Fruit fly (Drosophila melanogaster): Measurements from ENCODE around the gene mRpL45.

The mRpL45 gene

dm6 chr3R:22626842-22627392 lies 8.6 kb downstream of the mRpL45 start (continued):
- TF ChIP-seq Kr (GFP tag; optimal IDR thresholded peaks at IDR 0.05) (no peak), peb (GFP tag; IDR thresholded peaks at IDR 0.05) (no peak), row (GFP tag; IDR thresholded peaks at IDR 0.05) (no peak), vvl (GFP tag; IDR thresholded peaks at IDR 0.05) (peak; percentile 43; the same call in 1 of the 2 replicates), Doc2 (GFP tag; IDR thresholded peaks at IDR 0.05) (no peak), CTCF (GFP tag; optimal IDR thresholded peaks at IDR 0.05) (no peak), CG17802 (tag; optimal IDR thresholded peaks at IDR 0.05) (no peak), ATbp (GFP tag; optimal IDR thresholded peaks at IDR 0.05) (peak; percentile 94), CG17568 (GFP tag; optimal IDR thresholded peaks at IDR 0.05) (peak; percentile 70), CG3995 (GFP tag; optimal IDR thresholded peaks at IDR 0.05) (no peak), pho (GFP tag; optimal IDR thresholded peaks at IDR 0.05) (no peak), CG31224 (GFP tag; IDR thresholded peaks at IDR 0.05) (no peak), D19A (tag; optimal IDR thresholded peaks at IDR 0.05) (peak; percentile 2), CHES-1-like (GFP tag; optimal IDR thresholded peaks at IDR 0.05) (peak; percentile 79), dm (GFP tag; optimal IDR thresholded peaks at IDR 0.05) (no peak), CG4328 (GFP tag; optimal IDR thresholded peaks at IDR 0.05) (peak; percentile 40), CG2120 (GFP tag; optimal IDR thresholded peaks at IDR 0.05) (peak; percentile 59), CG9215 (GFP tag; IDR thresholded peaks at IDR 0.05) (no peak), CG9817 (tag; optimal IDR thresholded peaks at IDR 0.05) (peak; percentile 12), CG1602 (GFP tag; optimal IDR thresholded peaks at IDR 0.05) (no peak), sob (GFP tag; IDR thresholded peaks at IDR 0.05) (peak; percentile 42; the same call in 1 of the 2 replicates), croc (GFP tag; conservative IDR thresholded peaks at IDR 0.05) (no peak), CG10959 (GFP tag; IDR thresholded peaks at IDR 0.05) (no peak), usp (GFP tag; optimal IDR thresholded peaks at IDR 0.05) (no peak), pita (GFP tag; optimal IDR thresholded peaks at IDR 0.05) (no peak), mirr (GFP tag; optimal IDR thresholded peaks at IDR 0.05) (peak; percentile 81), ara (GFP tag; IDR thresholded peaks at IDR 0.05) (no peak), CG2129 (GFP tag; IDR thresholded peaks at IDR 0.05; ENCODE audit: partially characterized antibody) (no peak), gsb (GFP tag; IDR thresholded peaks at IDR 0.05) (no peak), Oaz (GFP tag; IDR thresholded peaks at IDR 0.05) (no peak), CG12104 (GFP tag; optimal IDR thresholded peaks at IDR 0.05) (peak; percentile 52), CG17361 (GFP tag; IDR thresholded peaks at IDR 0.05) (no peak), ac (GFP tag; optimal IDR thresholded peaks at IDR 0.05) (peak; percentile 9), CG32772 (GFP tag; IDR thresholded peaks at IDR 0.05) (no peak), CG17829 (tag; optimal IDR thresholded peaks at IDR 0.05) (no peak), eyg (GFP tag; optimal IDR thresholded peaks at IDR 0.05) (no peak), CG18011 (GFP tag; optimal IDR thresholded peaks at IDR 0.05) (peak; percentile 13), CG6175 (GFP tag; IDR thresholded peaks at IDR 0.05) (no peak), pan (optimal IDR thresholded peaks at IDR 0.05) (no peak), pan (GFP tag; optimal IDR thresholded peaks at IDR 0.05 in 1 of 2, IDR thresholded peaks at IDR 0.05 in 1 of 2) (peak in 1 of 2 experiments; percentile 36), ab (GFP tag; optimal IDR thresholded peaks at IDR 0.05) (no peak), CG4424 (GFP tag; optimal IDR thresholded peaks at IDR 0.05) (peak; percentile 1), MTF-1 (GFP tag; optimal IDR thresholded peaks at IDR 0.05; ENCODE audit: borderline replicate concordance) (peak; percentile 57), lilli (GFP tag; optimal IDR thresholded peaks at IDR 0.05) (no peak), CG2116 (GFP tag; optimal IDR thresholded peaks at IDR 0.05) (peak; percentile 11), hb (GFP tag; IDR thresholded peaks at IDR 0.05; ENCODE audit: partially characterized antibody) (no peak), nom (GFP tag; optimal IDR thresholded peaks at IDR 0.05) (peak; percentile 97), Camta (GFP tag; optimal IDR thresholded peaks at IDR 0.05) (peak; percentile 29), Atf-2 (GFP tag; optimal IDR thresholded peaks at IDR 0.05) (no peak), NK7.1 (GFP tag; optimal IDR thresholded peaks at IDR 0.05) (peak; percentile 45)
